Fruit fly (Drosophila melanogaster) whole organism, embryonic: ENCODE measurements around the gene CG31454.

Experiments
- Abd-B ChIP-seq: fragments of 200-800 bp; sonication (Bioruptor generic); optimal IDR thresholded peaks from 2 replicates; lab custom pipeline; 2018; ENCODE audit warnings: missing biosample characterization, mild to moderate bottlenecking, missing genetic modification characterization, moderate library complexity
- Atf6 ChIP-seq: fragments of 200-800 bp; sonication (Bioruptor generic); IDR thresholded peaks from 2 replicates; pipeline ENCODE4 v1.3.6; 2022; ENCODE audit warnings: missing biosample characterization, missing genetic modification characterization
- B-H1 ChIP-seq: fragments of 200-800 bp; sonication (Bioruptor generic); IDR thresholded peaks from 3 replicates; pipeline ENCODE4 v1.3.6; 2022; ENCODE audit warnings: missing biosample characterization, missing genetic modification characterization
- CG10543 ChIP-seq: fragments of 200-800 bp; sonication (Bioruptor generic); optimal IDR thresholded peaks from 3 replicates; lab custom pipeline; 2017; ENCODE audit warnings: missing biosample characterization, mild to moderate bottlenecking, missing genetic modification characterization, moderate library complexity
- CG11504 ChIP-seq: fragments of 200-800 bp; sonication (Bioruptor generic); optimal IDR thresholded peaks from 3 replicates; lab custom pipeline; 2019; ENCODE audit warnings: missing biosample characterization, mild to moderate bottlenecking, missing genetic modification characterization, moderate library complexity
- CG12219 ChIP-seq: fragments of 200-800 bp; sonication (Bioruptor generic); optimal IDR thresholded peaks from 3 replicates; lab custom pipeline; 2018; ENCODE audit warnings: missing biosample characterization, mild to moderate bottlenecking, missing genetic modification characterization
- CG12391 ChIP-seq: fragments of 200-800 bp; sonication (Bioruptor generic); optimal IDR thresholded peaks from 3 replicates; lab custom pipeline; 2018; ENCODE audit warnings: missing biosample characterization, mild to moderate bottlenecking, missing genetic modification characterization, moderate library complexity
- CG12744 ChIP-seq: fragments of 200-800 bp; sonication (Bioruptor generic); optimal IDR thresholded peaks from 2 replicates; lab custom pipeline; 2016; ENCODE audit warnings: missing biosample characterization, missing genetic modification characterization
- CG12942 ChIP-seq: fragments of 200-800 bp; sonication (Bioruptor generic); optimal IDR thresholded peaks from 3 replicates; lab custom pipeline; 2016; ENCODE audit warnings: missing biosample characterization, missing genetic modification characterization
- CG17186 ChIP-seq: fragments of 200-800 bp; sonication (Bioruptor generic); optimal IDR thresholded peaks from 3 replicates; lab custom pipeline; 2017; ENCODE audit warnings: missing biosample characterization, missing genetic modification reagents, missing genetic modification characterization
- CG17361 ChIP-seq: fragments of 200-800 bp; sonication (Bioruptor generic); IDR thresholded peaks from 3 replicates; pipeline ENCODE4 v1.3.6; 2022; ENCODE audit warnings: missing biosample characterization, missing genetic modification characterization
- CG31224 ChIP-seq: fragments of 200-800 bp; sonication (Bioruptor generic); IDR thresholded peaks from 2 replicates; pipeline ENCODE4 v1.3.6; 2022; ENCODE audit warnings: missing biosample characterization, missing genetic modification characterization
- CG34422 ChIP-seq: fragments of 200-800 bp; sonication (Bioruptor generic); IDR thresholded peaks from 3 replicates; pipeline ENCODE4 v1.3.6; 2022; ENCODE audit warnings: missing biosample characterization, missing genetic modification characterization
- CG4360 ChIP-seq: fragments of 200-800 bp; sonication (Bioruptor generic); IDR thresholded peaks from 2 replicates; pipeline ENCODE4 v1.3.6; 2022; ENCODE audit warnings: missing biosample characterization, missing genetic modification characterization
- CG4617 ChIP-seq: fragments of 200-800 bp; sonication (Bioruptor generic); optimal IDR thresholded peaks from 3 replicates; lab custom pipeline; 2016; ENCODE audit warnings: missing biosample characterization, missing genetic modification characterization, borderline replicate concordance
- CG5180 ChIP-seq: fragments of 200-800 bp; sonication (Bioruptor generic); optimal IDR thresholded peaks from 3 replicates; lab custom pipeline; 2017; ENCODE audit warnings: missing biosample characterization, missing genetic modification characterization, mild to moderate bottlenecking, moderate library complexity, missing genetic modification reagents
- CG8359 ChIP-seq: fragments of 200-800 bp; sonication (Bioruptor generic); optimal IDR thresholded peaks from 2 replicates; lab custom pipeline; 2017; ENCODE audit warnings: missing biosample characterization, mild to moderate bottlenecking, missing genetic modification characterization, borderline replicate concordance
- CG9727 ChIP-seq: fragments of 200-800 bp; sonication (Bioruptor generic); optimal IDR thresholded peaks from 3 replicates; lab custom pipeline; 2017; ENCODE audit warnings: missing biosample characterization, mild to moderate bottlenecking, missing genetic modification characterization
- CG9817 ChIP-seq: fragments of 200-800 bp; sonication (Bioruptor generic); optimal IDR thresholded peaks from 2 replicates; lab custom pipeline; 2018; ENCODE audit warnings: missing biosample characterization, mild to moderate bottlenecking, missing genetic modification characterization, moderate library complexity
- CG9876 ChIP-seq: fragments of 200-800 bp; sonication (Bioruptor generic); optimal IDR thresholded peaks from 2 replicates; lab custom pipeline; 2016; ENCODE audit warnings: missing biosample characterization, missing genetic modification characterization
- CHES-1-like ChIP-seq: fragments of 200-800 bp; sonication (Bioruptor generic); optimal IDR thresholded peaks from 2 replicates; lab custom pipeline; 2016; ENCODE audit warnings: missing biosample characterization, missing genetic modification characterization
- Camta ChIP-seq: fragments of 200-800 bp; sonication (Bioruptor generic); optimal IDR thresholded peaks from 2 replicates; lab custom pipeline; 2016; ENCODE audit warnings: missing biosample characterization, missing genetic modification characterization
- CkIIα-i1 ChIP-seq: fragments of 200-800 bp; sonication (Bioruptor generic); IDR thresholded peaks from 2 replicates; pipeline ENCODE4 v1.3.6; 2022; ENCODE audit warnings: missing biosample characterization, missing genetic modification characterization
- CrebB ChIP-seq: fragments of 200-800 bp; sonication (Bioruptor generic); optimal IDR thresholded peaks from 3 replicates; lab custom pipeline; 2018; ENCODE audit warnings: missing biosample characterization, mild to moderate bottlenecking, missing genetic modification characterization
- D19A ChIP-seq: fragments of 200-800 bp; optimal IDR thresholded peaks from 3 replicates; lab custom pipeline; 2019; ENCODE audit warnings: missing biosample characterization, mild to moderate bottlenecking, missing genetic modification characterization, moderate library complexity
- Drgx ChIP-seq: fragments of 200-800 bp; sonication (Bioruptor generic); IDR thresholded peaks from 2 replicates; pipeline ENCODE4 v1.3.6; 2022; ENCODE audit warnings: missing biosample characterization, missing genetic modification characterization
- E2f1 ChIP-seq: fragments of 200-800 bp; sonication (Bioruptor generic); IDR thresholded peaks from 2 replicates; pipeline ENCODE4 v1.3.6; 2022; ENCODE audit warnings: missing biosample characterization, missing genetic modification characterization
- Fer3 ChIP-seq: fragments of 200-800 bp; sonication (Bioruptor generic); optimal IDR thresholded peaks from 2 replicates; lab custom pipeline; 2018; ENCODE audit warnings: missing biosample characterization, mild to moderate bottlenecking, missing genetic modification characterization, moderate library complexity
- HHEX ChIP-seq: fragments of 200-800 bp; sonication (Bioruptor generic); optimal IDR thresholded peaks from 3 replicates; lab custom pipeline; 2017; ENCODE audit warnings: missing biosample characterization, mild to moderate bottlenecking, missing genetic modification characterization, missing genetic modification reagents
- HLH3B ChIP-seq: fragments of 200-800 bp; sonication (Bioruptor generic); IDR thresholded peaks from 2 replicates; pipeline ENCODE4 v1.3.6; 2022; ENCODE audit warnings: missing biosample characterization, missing genetic modification characterization
- HLH4C ChIP-seq: fragments of 200-800 bp; sonication (Bioruptor generic); IDR thresholded peaks from 3 replicates; pipeline ENCODE4 v1.3.6; 2022; ENCODE audit warnings: missing biosample characterization, missing genetic modification characterization; ENCODE audit not compliant: partially characterized antibody
- Hsf ChIP-seq: fragments of 200-800 bp; sonication (Bioruptor generic); optimal IDR thresholded peaks from 3 replicates; lab custom pipeline; 2016; ENCODE audit warnings: missing biosample characterization, missing genetic modification characterization
- Jarid2 ChIP-seq: fragments of 200-800 bp; sonication (Bioruptor generic); optimal IDR thresholded peaks from 3 replicates; lab custom pipeline; 2017; ENCODE audit warnings: mild to moderate bottlenecking, missing biosample characterization, missing genetic modification reagents, missing genetic modification characterization
- Max ChIP-seq: fragments of 200-800 bp; sonication (Bioruptor generic); optimal IDR thresholded peaks from 2 replicates; lab custom pipeline; 2016; ENCODE audit warnings: missing biosample characterization, mild to moderate bottlenecking, missing genetic modification characterization
- Taf1 ChIP-seq: fragments of 200-800 bp; sonication (Bioruptor generic); IDR thresholded peaks from 2 replicates; pipeline ENCODE4 v1.3.6; 2022; ENCODE audit warnings: missing biosample characterization, missing genetic modification characterization
- YL-1 ChIP-seq: fragments of 200-800 bp; sonication (Bioruptor generic); optimal IDR thresholded peaks from 3 replicates; lab custom pipeline; 2017; ENCODE audit warnings: missing biosample characterization, mild to moderate bottlenecking, missing genetic modification characterization
- ab ChIP-seq: fragments of 200-800 bp; sonication (Bioruptor generic); optimal IDR thresholded peaks from 2 replicates; lab custom pipeline; 2016; ENCODE audit warnings: missing biosample characterization, missing genetic modification characterization
- corto ChIP-seq: fragments of 200-800 bp; sonication (Bioruptor generic); optimal IDR thresholded peaks from 2 replicates; lab custom pipeline; 2016; ENCODE audit warnings: missing biosample characterization, mild to moderate bottlenecking, missing genetic modification characterization, moderate library complexity
- da ChIP-seq: fragments of 200-800 bp; sonication (Bioruptor generic); optimal IDR thresholded peaks from 2 replicates; lab custom pipeline; 2016; ENCODE audit warnings: missing biosample characterization, missing genetic modification characterization
- ftz-f1 ChIP-seq: fragments of 200-800 bp; sonication (Bioruptor generic); optimal IDR thresholded peaks from 2 replicates; lab custom pipeline; 2016; ENCODE audit warnings: missing biosample characterization, missing genetic modification characterization
- inv ChIP-seq: fragments of 200-800 bp; sonication (Bioruptor generic); IDR thresholded peaks from 2 replicates; pipeline ENCODE4 v1.3.6; 2022; ENCODE audit warnings: missing biosample characterization, missing genetic modification characterization; ENCODE audit not compliant: partially characterized antibody
- jumu ChIP-seq: fragments of 200-800 bp; sonication (Bioruptor generic); optimal IDR thresholded peaks from 3 replicates; lab custom pipeline; 2016; ENCODE audit warnings: missing biosample characterization, missing genetic modification characterization
- nau ChIP-seq: fragments of 200-800 bp; sonication (Bioruptor generic); optimal IDR thresholded peaks from 3 replicates; lab custom pipeline; 2017; ENCODE audit warnings: missing biosample characterization, mild to moderate bottlenecking, missing genetic modification characterization, missing genetic modification reagents
- nerfin-1 ChIP-seq: fragments of 200-800 bp; sonication (Bioruptor generic); optimal IDR thresholded peaks from 3 replicates; lab custom pipeline; 2019; ENCODE audit warnings: missing biosample characterization, mild to moderate bottlenecking, missing genetic modification characterization, moderate library complexity
- nom ChIP-seq: fragments of 200-800 bp; sonication (Bioruptor generic); optimal IDR thresholded peaks from 2 replicates; lab custom pipeline; 2017; ENCODE audit warnings: missing biosample characterization, missing genetic modification characterization, mild to moderate bottlenecking, moderate library complexity, missing genetic modification reagents
- salm ChIP-seq: fragments of 200-800 bp; sonication (Bioruptor generic); optimal IDR thresholded peaks from 2 replicates; lab custom pipeline; 2018; ENCODE audit warnings: missing biosample characterization, mild to moderate bottlenecking, missing genetic modification characterization
- sna ChIP-seq: fragments of 200-800 bp; sonication (Bioruptor generic); IDR thresholded peaks from 2 replicates; pipeline ENCODE4 v1.3.6; 2022; ENCODE audit warnings: missing biosample characterization, missing genetic modification characterization; ENCODE audit not compliant: partially characterized antibody
- so ChIP-seq: fragments of 200-800 bp; sonication (Bioruptor generic); IDR thresholded peaks from 3 replicates; pipeline ENCODE4 v1.3.6; 2022; ENCODE audit warnings: missing biosample characterization, missing genetic modification characterization
- sr ChIP-seq: fragments of 200-800 bp; sonication (Bioruptor generic); IDR thresholded peaks from 3 replicates; pipeline ENCODE4 v1.3.6; 2022; ENCODE audit warnings: missing biosample characterization, missing genetic modification characterization
- tap ChIP-seq: fragments of 200-800 bp; optimal IDR thresholded peaks from 3 replicates; lab custom pipeline; 2019; ENCODE audit warnings: missing biosample characterization, mild to moderate bottlenecking, missing genetic modification characterization, moderate library complexity
- zfh1 ChIP-seq: fragments of 200-800 bp; sonication (Bioruptor generic); IDR thresholded peaks from 3 replicates; pipeline ENCODE4 v1.3.6; 2022; ENCODE audit warnings: missing biosample characterization, missing genetic modification characterization

The CG31454 gene

dm6 chr3R:8517752-8518185 is 3.7 kb upstream of the CG31454 start, which contains the start of gene CG11737 (continued):
- no peak for TF ChIP-seq CG9817 (tag; lab: Kevin White, UChicago)
- TF ChIP-seq jumu (GFP tag; lab: Kevin White, UChicago) = no peak
- TF ChIP-seq Taf1 (GFP tag; lab: Robert Waterston, UW) = no peak
- TF ChIP-seq Fer3 (tag; lab: Kevin White, UChicago) = no peak
- TF ChIP-seq inv = peak; percentile 40
- TF ChIP-seq CG17361 = no peak
- TF ChIP-seq CrebB (tag; lab: Kevin White, UChicago) = peak; percentile 6
- TF ChIP-seq CG4360 (GFP tag; lab: Robert Waterston, UW) = peak; percentile 89
- TF ChIP-seq HLH4C (GFP tag; lab: Robert Waterston, UW) = peak; percentile 86
- TF ChIP-seq nerfin-1 (tag; lab: Kevin White, UChicago) = no peak
- peak; percentile 61 for TF ChIP-seq CG11504
- no peak for TF ChIP-seq Hsf (GFP tag; lab: Kevin White, UChicago)
- TF ChIP-seq da (GFP tag; lab: Kevin White, UChicago) = no peak
- no peak for TF ChIP-seq Max (GFP tag; lab: Kevin White, UChicago)
- peak; percentile 81 for TF ChIP-seq CG17186 (GFP tag; lab: Kevin White, UChicago)
- no peak for TF ChIP-seq CHES-1-like (GFP tag; lab: Kevin White, UChicago)
- TF ChIP-seq B-H1 (GFP tag; lab: Robert Waterston, UW) = no peak
- no peak for TF ChIP-seq tap
- TF ChIP-seq CkIIα-i1 (GFP tag; lab: Robert Waterston, UW) = no peak
- TF ChIP-seq CG12219 (GFP tag; lab: Kevin White, UChicago) = no peak
- no peak for TF ChIP-seq CG9876
- no peak for TF ChIP-seq HLH3B
- no peak for TF ChIP-seq CG31224 (GFP tag; lab: Robert Waterston, UW)
- TF ChIP-seq HHEX = no peak
- TF ChIP-seq CG12391 (tag; lab: Kevin White, UChicago) = no peak
- no peak for TF ChIP-seq ab (GFP tag; lab: Kevin White, UChicago)
- TF ChIP-seq D19A (tag; lab: Kevin White, UChicago) = no peak
- no peak for TF ChIP-seq CG12942 (GFP tag; lab: Kevin White, UChicago)
- TF ChIP-seq Jarid2 (GFP tag; lab: Kevin White, UChicago) = peak; percentile 29
- TF ChIP-seq so (GFP tag; lab: Robert Waterston, UW) = 0 out of 3 replicates have a peak, but pooled peaks have one; percentile 26
- TF ChIP-seq sna (GFP tag; lab: Robert Waterston, UW) = peak; percentile 73
- no peak for TF ChIP-seq CG8359 (GFP tag; lab: Kevin White, UChicago)
- no peak for TF ChIP-seq CG9727 (GFP tag; lab: Kevin White, UChicago)
- TF ChIP-seq Atf6 (GFP tag; lab: Robert Waterston, UW) = no peak
- no peak for TF ChIP-seq Camta
- TF ChIP-seq salm (tag; lab: Kevin White, UChicago) = no peak
- no peak for TF ChIP-seq ftz-f1 (GFP tag; lab: Kevin White, UChicago)
- TF ChIP-seq CG5180 = no peak
- TF ChIP-seq CG4617 (GFP tag; lab: Kevin White, UChicago) = peak; percentile 50
- TF ChIP-seq zfh1 (GFP tag; lab: Robert Waterston, UW) = no peak
- TF ChIP-seq CG10543 (GFP tag; lab: Kevin White, UChicago) = peak; percentile 18
- TF ChIP-seq corto (GFP tag; lab: Kevin White, UChicago) = no peak
- TF ChIP-seq CG34422 (GFP tag; lab: Robert Waterston, UW) = peak; percentile 56; the same call in 1 of the 3 replicates
- no peak for TF ChIP-seq nom (GFP tag; lab: Kevin White, UChicago)
- peak; percentile 57 for TF ChIP-seq Abd-B
- no peak for TF ChIP-seq sr
- no peak for TF ChIP-seq E2f1
- TF ChIP-seq CG12744 (GFP tag; lab: Kevin White, UChicago) = no peak
- peak; percentile 17 for TF ChIP-seq YL-1 (GFP tag; lab: Kevin White, UChicago)
- no peak; the same call in 1 of the 2 replicates for TF ChIP-seq Drgx (GFP tag; lab: Robert Waterston, UW)
- no peak for TF ChIP-seq nau (GFP tag; lab: Kevin White, UChicago)
